Fruit fly (Drosophila melanogaster) whole organism, pupa: Measurements from ENCODE around the gene CG32281.

Experiments
- CG14655 ChIP-seq: fragments of 200-800 bp; sonication (Bioruptor generic); optimal IDR thresholded peaks from 3 replicates; lab custom pipeline; 2017; ENCODE audit warnings: mild to moderate bottlenecking, missing biosample characterization, missing genetic modification reagents, missing genetic modification characterization
- D1 ChIP-seq: fragments of 200-800 bp; sonication (Bioruptor generic); optimal IDR thresholded peaks from 2 replicates; lab custom pipeline; 2018; ENCODE audit warnings: missing biosample characterization, mild to moderate bottlenecking, missing genetic modification characterization, moderate library complexity

DNA sequence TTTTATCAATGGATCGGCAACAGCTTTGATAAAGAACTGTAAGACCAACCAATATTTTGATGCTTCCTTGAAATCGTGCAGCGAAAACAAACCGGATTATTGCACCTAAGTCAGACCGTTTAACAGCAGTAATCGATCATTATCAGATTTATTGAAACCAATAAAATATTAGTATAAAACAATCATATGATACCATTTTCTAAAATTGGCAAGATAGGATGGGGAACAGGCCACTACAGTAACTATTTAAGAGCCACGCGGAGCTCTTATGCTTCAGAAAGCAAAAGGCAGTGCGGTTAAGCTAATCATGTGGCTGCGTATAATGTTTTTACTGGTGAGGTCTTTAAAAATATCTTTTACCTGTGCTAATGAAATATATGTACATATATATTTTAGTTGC is 17.2 kb downstream of the CG32281 start, which contains the start of gene CG32284:
- TF ChIP-seq CG14655 (no peak), D1 (tag; lab: Kevin White, UChicago) (no peak)
